Worm (Caenorhabditis elegans) whole organism, young adult: ENCODE results near the gene nhr-282.

Source experiments
- F37B4.10 ChIP-seq: fragments of 200-800 bp; sonication (Bioruptor generic); IDR thresholded peaks from 2 replicates; pipeline ENCODE4 v1.3.6; 2022; ENCODE audit warnings: missing genetic modification characterization, missing compliant biosample characterization
- Y53F4B.3 ChIP-seq: fragments of 200-800 bp; sonication (Bioruptor generic); IDR thresholded peaks from 2 replicates; pipeline ENCODE4 v1.3.6; 2022; ENCODE audit warnings: missing genetic modification reagents, missing genetic modification characterization, missing compliant biosample characterization
- gei-17 ChIP-seq: fragments of 200-800 bp; sonication (Bioruptor generic); optimal IDR thresholded peaks from 2 replicates; lab custom pipeline; 2018; ENCODE audit warnings: mild to moderate bottlenecking, missing genetic modification characterization, missing compliant biosample characterization
- hmg-1.2 ChIP-seq: fragments of 200-800 bp; sonication (Bioruptor generic); IDR thresholded peaks from 2 replicates; pipeline ENCODE4 v1.3.6; 2022; ENCODE audit warnings: missing genetic modification reagents, missing genetic modification characterization, missing compliant biosample characterization
- let-607 ChIP-seq, 2 experiments: fragments of 200-800 bp in 1 of 2; sonication (Bioruptor generic) in 1 of 2; sonication (generic microtip) in 1 of 2; optimal IDR thresholded peaks; 2 replicates each; lab custom pipeline; 2016 to 2018; ENCODE audit warnings: mild to moderate bottlenecking in 2 of 2, missing compliant biosample characterization in 2 of 2, missing genetic modification characterization in 2 of 2, moderate library complexity in 2 of 2, missing genotype in 1 of 2
- lin-35 ChIP-seq, 3 experiments: fragments of 150-350 bp in 2 of 3; sonication (generic microtip) in 1 of 3; optimal IDR thresholded peaks; 2 replicates each; lab custom pipeline; 2014 to 2018; ENCODE audit warnings: missing biosample characterization in 3 of 3, missing genetic modification characterization in 3 of 3, missing genetic modification reagents in 3 of 3
- madf-8 ChIP-seq: fragments of 200-800 bp; sonication (Bioruptor generic); conservative IDR thresholded peaks from 2 replicates; pipeline ENCODE4 v1.3.6; 2022; ENCODE audit warnings: missing genetic modification reagents, missing genetic modification characterization, missing compliant biosample characterization
- sea-2 ChIP-seq: fragments of 200-800 bp; sonication (Bioruptor generic); IDR thresholded peaks from 2 replicates; pipeline ENCODE4 v1.3.6; 2022; ENCODE audit warnings: missing genetic modification characterization, missing compliant biosample characterization
- tlf-1 ChIP-seq: fragments of 200-800 bp; sonication (Bioruptor generic); optimal IDR thresholded peaks from 2 replicates; lab custom pipeline; 2018; ENCODE audit warnings: mild to moderate bottlenecking, missing genetic modification characterization, missing compliant biosample characterization

Gene nhr-282

DNA sequence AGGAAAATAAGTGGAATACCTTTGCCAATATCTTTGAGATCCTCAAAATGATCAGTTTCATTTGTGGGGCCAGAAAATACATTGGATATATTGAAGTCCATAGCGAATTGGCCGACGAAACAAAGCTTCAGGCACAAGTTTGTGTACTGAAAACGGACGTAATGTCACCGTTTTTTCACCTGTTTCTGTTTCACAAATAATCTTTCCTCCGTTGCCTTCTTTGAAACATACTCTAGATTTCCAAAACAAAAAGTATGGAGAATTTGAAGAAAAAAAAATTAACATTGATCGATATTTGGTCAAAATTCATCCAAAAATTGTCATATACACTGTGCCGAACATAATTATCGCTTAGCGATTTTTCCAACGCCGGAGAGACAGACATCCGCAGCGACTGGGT lies 50.5 kb downstream of the nhr-282 start, which contains the start of gene srz-12:
srz-12 (minus strand) TSS at position 101 of the 400 bp plus-strand sequence.
- TF ChIP-seq tlf-1 (GFP tag; lab: Kevin White, UChicago) (no peak), let-607 (tag; optimal IDR thresholded peaks at IDR 0.05; lab: Kevin White, UChicago) (no peak), madf-8 (GFP tag; lab: Robert Waterston, UW) (no peak), Y53F4B.3 (GFP tag; lab: Robert Waterston, UW) (no peak), hmg-1.2 (GFP tag; lab: Robert Waterston, UW) (no peak), F37B4.10 (GFP tag; lab: Robert Waterston, UW) (no peak), gei-17 (GFP tag; lab: Kevin White, UChicago) (no peak), sea-2 (GFP tag; lab: Robert Waterston, UW) (no peak), lin-35 (GFP tag; optimal IDR thresholded peaks at IDR 0.05; lab: Kevin White, UChicago) (no peak)
